Worm (Caenorhabditis elegans): ENCODE results near the gene T27E7.3.

Gene T27E7.3

ce11 chrIV:14506995-14507394 is 21.8 kb upstream of the T27E7.3 start:
- TF ChIP-seq hnd-1 (tag; optimal IDR thresholded peaks at IDR 0.05) (no peak), aly-1 (tag; optimal IDR thresholded peaks at IDR 0.05) (no peak), scrt-1 (GFP tag; IDR thresholded peaks at IDR 0.05) (no peak), ets-7 (tag; optimal IDR thresholded peaks at IDR 0.05) (no peak), tbx-37 (GFP tag; conservative IDR thresholded peaks at IDR 0.05) (no peak), tra-4 (tag; optimal IDR thresholded peaks at IDR 0.05) (no peak), flt-1 (GFP tag; IDR thresholded peaks at IDR 0.05) (no peak), hmbx-1 (tag; optimal IDR thresholded peaks at IDR 0.05) (no peak), tbx-11 (GFP tag; IDR thresholded peaks at IDR 0.05) (no peak), F13C5.2 (tag; optimal IDR thresholded peaks at IDR 0.05) (no peak), ceh-13 (GFP tag; optimal IDR thresholded peaks at IDR 0.05) (no peak), ama-1 (optimal IDR thresholded peaks at IDR 0.05) (no peak), B0310.2 (tag; optimal IDR thresholded peaks at IDR 0.05) (no peak), pes-1 (GFP tag; IDR thresholded peaks at IDR 0.05) (no peak), sea-1 (GFP tag; conservative IDR thresholded peaks at IDR 0.05) (no peak), ceh-36 (tag; optimal IDR thresholded peaks at IDR 0.05) (no peak), hmg-4 (GFP tag; optimal IDR thresholded peaks at IDR 0.05) (no peak)

- TF ChIP-seq ceh-36 (tag; optimal IDR thresholded peaks at IDR 0.05) (no peak), tbx-37 (GFP tag; conservative IDR thresholded peaks at IDR 0.05) (no peak), sea-1 (GFP tag; conservative IDR thresholded peaks at IDR 0.05) (no peak), hmg-4 (GFP tag; optimal IDR thresholded peaks at IDR 0.05) (no peak), scrt-1 (GFP tag; IDR thresholded peaks at IDR 0.05) (no peak), F13C5.2 (tag; optimal IDR thresholded peaks at IDR 0.05) (no peak), pes-1 (GFP tag; IDR thresholded peaks at IDR 0.05) (no peak), B0310.2 (tag; optimal IDR thresholded peaks at IDR 0.05) (no peak), ets-7 (tag; optimal IDR thresholded peaks at IDR 0.05) (no peak), aly-1 (tag; optimal IDR thresholded peaks at IDR 0.05) (no peak), flt-1 (GFP tag; IDR thresholded peaks at IDR 0.05) (no peak), ceh-13 (GFP tag; optimal IDR thresholded peaks at IDR 0.05) (no peak), hmbx-1 (tag; optimal IDR thresholded peaks at IDR 0.05) (no peak)
Observed at ce11 chrIV:14512405-14512804, 16.4 kb upstream of the T27E7.3 start, which contains the start of gene Y57G11A.5. TSS of gene Y57G11A.5 (minus strand) at chrIV:14512505.

- no peak for TF ChIP-seq ama-1 (optimal IDR thresholded peaks at IDR 0.05)
- TF ChIP-seq scrt-1 (GFP tag; IDR thresholded peaks at IDR 0.05) = no peak
- no peak for TF ChIP-seq hnd-1 (tag; optimal IDR thresholded peaks at IDR 0.05)
- TF ChIP-seq tra-4 (tag; optimal IDR thresholded peaks at IDR 0.05) = no peak
- no peak for TF ChIP-seq aly-1 (tag; optimal IDR thresholded peaks at IDR 0.05)
- no peak for TF ChIP-seq hmg-4 (GFP tag; optimal IDR thresholded peaks at IDR 0.05)
- no peak for TF ChIP-seq hmbx-1 (tag; optimal IDR thresholded peaks at IDR 0.05)
- no peak for TF ChIP-seq F13C5.2 (tag; optimal IDR thresholded peaks at IDR 0.05)
- no peak for TF ChIP-seq B0310.2 (tag; optimal IDR thresholded peaks at IDR 0.05)
- TF ChIP-seq pes-1 (GFP tag; IDR thresholded peaks at IDR 0.05) = no peak
- TF ChIP-seq ceh-36 (tag; optimal IDR thresholded peaks at IDR 0.05) = no peak
- no peak for TF ChIP-seq flt-1 (GFP tag; IDR thresholded peaks at IDR 0.05)
- TF ChIP-seq ceh-13 (GFP tag; optimal IDR thresholded peaks at IDR 0.05) = no peak
- no peak for TF ChIP-seq tbx-11 (GFP tag; IDR thresholded peaks at IDR 0.05)
- TF ChIP-seq sea-1 (GFP tag; conservative IDR thresholded peaks at IDR 0.05) = no peak
- no peak for TF ChIP-seq ets-7 (tag; optimal IDR thresholded peaks at IDR 0.05)
- no peak for TF ChIP-seq tbx-37 (GFP tag; conservative IDR thresholded peaks at IDR 0.05)
Observed at ce11 chrIV:14515162-14515561, 13.7 kb upstream of the T27E7.3 start.

ce11 chrIV:14519423-14519822 is 9.4 kb upstream of the T27E7.3 start, which contains the start of the genes Y57G11A.2 and T27E7.1:
TSS of gene Y57G11A.2 (minus strand) at chrIV:14519523.
TSS of gene T27E7.1 (plus strand) at chrIV:14519759.
- TF ChIP-seq sea-1 (GFP tag; conservative IDR thresholded peaks at IDR 0.05) (no peak), ceh-36 (tag; optimal IDR thresholded peaks at IDR 0.05) (no peak), scrt-1 (GFP tag; IDR thresholded peaks at IDR 0.05) (no peak)

ce11 chrIV:14523568-14523967 is 5.2 kb upstream of the T27E7.3 start, which contains the start of gene srh-63:
TSS of gene srh-63 (plus strand) at chrIV:14523868.
- no peak for TF ChIP-seq ets-7 (tag; optimal IDR thresholded peaks at IDR 0.05)
- TF ChIP-seq hnd-1 (tag; optimal IDR thresholded peaks at IDR 0.05) = no peak
- no peak for TF ChIP-seq aly-1 (tag; optimal IDR thresholded peaks at IDR 0.05)
- TF ChIP-seq sea-1 (GFP tag; conservative IDR thresholded peaks at IDR 0.05) = no peak
- TF ChIP-seq F13C5.2 (tag; optimal IDR thresholded peaks at IDR 0.05) = no peak
- no peak for TF ChIP-seq tra-4 (tag; optimal IDR thresholded peaks at IDR 0.05)

ce11 chrIV:14530031-14530430 is 1.2 kb downstream of the T27E7.3 start:
- no peak for TF ChIP-seq hnd-1 (tag; optimal IDR thresholded peaks at IDR 0.05)
- TF ChIP-seq ceh-13 (GFP tag; optimal IDR thresholded peaks at IDR 0.05) = no peak
- TF ChIP-seq ets-7 (tag; optimal IDR thresholded peaks at IDR 0.05) = no peak
- no peak for TF ChIP-seq F13C5.2 (tag; optimal IDR thresholded peaks at IDR 0.05)
- TF ChIP-seq pes-1 (GFP tag; IDR thresholded peaks at IDR 0.05) = no peak
- no peak for TF ChIP-seq sea-1 (GFP tag; conservative IDR thresholded peaks at IDR 0.05)
- no peak for TF ChIP-seq hmbx-1 (tag; optimal IDR thresholded peaks at IDR 0.05)
- no peak for TF ChIP-seq ceh-36 (tag; optimal IDR thresholded peaks at IDR 0.05)
- no peak for TF ChIP-seq tbx-11 (GFP tag; IDR thresholded peaks at IDR 0.05)
- TF ChIP-seq ama-1 (optimal IDR thresholded peaks at IDR 0.05) = no peak
- no peak for TF ChIP-seq tbx-37 (GFP tag; conservative IDR thresholded peaks at IDR 0.05)

- no peak for TF ChIP-seq tbx-11 (GFP tag; IDR thresholded peaks at IDR 0.05)
- no peak for TF ChIP-seq flt-1 (GFP tag; IDR thresholded peaks at IDR 0.05)
- TF ChIP-seq ceh-36 (tag; optimal IDR thresholded peaks at IDR 0.05) = no peak
- no peak for TF ChIP-seq B0310.2 (tag; optimal IDR thresholded peaks at IDR 0.05)
- TF ChIP-seq sea-1 (GFP tag; conservative IDR thresholded peaks at IDR 0.05) = no peak
- no peak for TF ChIP-seq ceh-13 (GFP tag; optimal IDR thresholded peaks at IDR 0.05)
- TF ChIP-seq ama-1 (optimal IDR thresholded peaks at IDR 0.05) = no peak
- no peak for TF ChIP-seq F13C5.2 (tag; optimal IDR thresholded peaks at IDR 0.05)
- TF ChIP-seq hnd-1 (tag; optimal IDR thresholded peaks at IDR 0.05) = no peak
- TF ChIP-seq hmbx-1 (tag; optimal IDR thresholded peaks at IDR 0.05) = no peak
Observed at ce11 chrIV:14532366-14532765, 3.5 kb downstream of the T27E7.3 start.

- TF ChIP-seq tbx-11 (GFP tag; IDR thresholded peaks at IDR 0.05) (no peak), aly-1 (tag; optimal IDR thresholded peaks at IDR 0.05) (no peak), ama-1 (optimal IDR thresholded peaks at IDR 0.05) (no peak), pes-1 (GFP tag; IDR thresholded peaks at IDR 0.05) (no peak), scrt-1 (GFP tag; IDR thresholded peaks at IDR 0.05) (no peak), B0310.2 (tag; optimal IDR thresholded peaks at IDR 0.05) (no peak), F13C5.2 (tag; optimal IDR thresholded peaks at IDR 0.05) (no peak), flt-1 (GFP tag; IDR thresholded peaks at IDR 0.05) (no peak), ceh-36 (tag; optimal IDR thresholded peaks at IDR 0.05) (no peak), ceh-13 (GFP tag; optimal IDR thresholded peaks at IDR 0.05) (no peak), tbx-37 (GFP tag; conservative IDR thresholded peaks at IDR 0.05) (no peak), sea-1 (GFP tag; conservative IDR thresholded peaks at IDR 0.05) (no peak), hmg-4 (GFP tag; optimal IDR thresholded peaks at IDR 0.05) (no peak), tra-4 (tag; optimal IDR thresholded peaks at IDR 0.05) (no peak)
Observed at ce11 chrIV:14534967-14535366, 6.1 kb downstream of the T27E7.3 start, which contains the start of gene T27E7.4. TSS of gene T27E7.4 (minus strand) at chrIV:14535067.

All from whole organism, early embryonic.